Fruit fly (Drosophila melanogaster): ENCODE measurements around the gene CG3610.

CG3610 gene

dm6 chr3R:14844743-14845142 lies at the start of gene CG3610:
Gene CG3610 (plus strand): TSS chr3R:14845043.
- TF ChIP-seq CG17801 (GFP tag; optimal IDR thresholded peaks at IDR 0.05; ENCODE audit: partially characterized antibody): no peak

dm6 chr3R:14796294-14796693 lies 48.5 kb upstream of the CG3610 start, which contains the start of gene CG14855:
Gene CG14855 (plus strand): TSS chr3R:14796305.
- no peak for TF ChIP-seq CG17801 (GFP tag; optimal IDR thresholded peaks at IDR 0.05; ENCODE audit: partially characterized antibody)

dm6 chr3R:14798626-14799258 lies 46.1 kb upstream of the CG3610 start, which contains the start of gene CG14856:
Gene CG14856 (plus strand): TSS chr3R:14798986.
- no peak for TF ChIP-seq CG17801 (GFP tag; optimal IDR thresholded peaks at IDR 0.05; ENCODE audit: partially characterized antibody)

dm6 chr3R:14801407-14801806 lies 43.4 kb upstream of the CG3610 start, which contains the start of gene CG14857:
Gene CG14857 (plus strand): TSS chr3R:14801773.
- TF ChIP-seq CG17801 (GFP tag; optimal IDR thresholded peaks at IDR 0.05; ENCODE audit: partially characterized antibody): no peak

dm6 chr3R:14810703-14811102 lies 34.1 kb upstream of the CG3610 start:
- no peak for TF ChIP-seq CG17801 (GFP tag; optimal IDR thresholded peaks at IDR 0.05; ENCODE audit: partially characterized antibody)

- TF ChIP-seq CG17801 (GFP tag; optimal IDR thresholded peaks at IDR 0.05; ENCODE audit: partially characterized antibody): peak; percentile 69
These were observed 27.1 kb upstream of the CG3610 start for dm6 chr3R:14817721-14818215.

- peak; percentile 5 for TF ChIP-seq CG17801 (GFP tag; optimal IDR thresholded peaks at IDR 0.05; ENCODE audit: partially characterized antibody)
These were observed 25.1 kb upstream of the CG3610 start for dm6 chr3R:14819711-14820153.

dm6 chr3R:14821175-14821574 lies 23.7 kb upstream of the CG3610 start:
- TF ChIP-seq CG17801 (GFP tag; optimal IDR thresholded peaks at IDR 0.05; ENCODE audit: partially characterized antibody): no peak

dm6 chr3R:14822954-14823353 lies 21.9 kb upstream of the CG3610 start:
- TF ChIP-seq CG17801 (GFP tag; optimal IDR thresholded peaks at IDR 0.05; ENCODE audit: partially characterized antibody): no peak

- no peak for TF ChIP-seq CG17801 (GFP tag; optimal IDR thresholded peaks at IDR 0.05; ENCODE audit: partially characterized antibody)
These were observed 14.5 kb upstream of the CG3610 start for dm6 chr3R:14830262-14830758.

- TF ChIP-seq CG17801 (GFP tag; optimal IDR thresholded peaks at IDR 0.05; ENCODE audit: partially characterized antibody): no peak
These were observed 12.6 kb upstream of the CG3610 start for dm6 chr3R:14832256-14832655.

- TF ChIP-seq CG17801 (GFP tag; optimal IDR thresholded peaks at IDR 0.05; ENCODE audit: partially characterized antibody): no peak
These were observed 2.2 kb downstream of the CG3610 start for dm6 chr3R:14846924-14847599.

- TF ChIP-seq CG17801 (GFP tag; optimal IDR thresholded peaks at IDR 0.05; ENCODE audit: partially characterized antibody): no peak
These were observed 3.0 kb downstream of the CG3610 start for dm6 chr3R:14847844-14848243.

dm6 chr3R:14852610-14853009 lies 7.8 kb downstream of the CG3610 start:
- TF ChIP-seq CG17801 (GFP tag; optimal IDR thresholded peaks at IDR 0.05; ENCODE audit: partially characterized antibody): no peak

dm6 chr3R:14853767-14854191 lies 8.9 kb downstream of the CG3610 start:
- TF ChIP-seq CG17801 (GFP tag; optimal IDR thresholded peaks at IDR 0.05; ENCODE audit: partially characterized antibody): peak; percentile 53

dm6 chr3R:14864819-14865218 lies 20.0 kb downstream of the CG3610 start:
- no peak for TF ChIP-seq CG17801 (GFP tag; optimal IDR thresholded peaks at IDR 0.05; ENCODE audit: partially characterized antibody)
